Worm (Caenorhabditis elegans): ENCODE data around the gene R10D12.1.

DNA sequence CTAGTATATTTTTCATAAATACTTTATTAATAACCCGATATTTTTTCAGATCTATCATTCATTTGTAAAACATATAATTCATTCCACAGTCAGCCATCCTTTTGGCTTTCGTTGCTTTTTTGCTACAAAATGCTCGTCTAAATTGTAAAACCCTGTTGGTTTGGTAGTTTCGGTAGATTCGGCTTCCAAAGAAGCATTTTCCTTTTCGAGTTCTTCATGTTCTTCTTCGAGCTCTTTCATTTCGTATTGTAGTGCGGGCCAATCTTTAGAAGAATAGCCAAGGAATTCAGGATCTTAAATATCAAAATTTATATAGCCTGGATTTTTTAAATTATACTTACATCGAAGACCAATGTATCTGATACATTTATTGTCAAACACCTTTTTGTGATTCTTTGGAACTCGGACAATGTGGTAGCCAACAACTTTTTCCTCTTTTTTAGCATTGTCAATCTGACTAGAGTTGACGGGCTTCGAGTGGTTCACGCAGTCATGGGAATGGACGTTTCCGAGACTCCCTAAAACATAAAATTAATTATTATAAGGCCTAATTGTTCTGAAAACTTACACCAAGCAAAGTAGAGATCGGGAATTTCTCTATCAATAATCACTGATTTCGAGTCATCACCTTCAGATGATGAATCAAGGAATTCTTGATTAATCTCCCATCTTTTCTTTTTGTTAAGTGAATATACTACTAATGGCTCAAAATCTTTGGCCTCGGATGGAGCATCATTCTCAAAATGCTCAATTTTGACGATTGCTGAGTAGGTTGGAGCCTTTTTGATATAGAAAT is 26.1 kb downstream of the R10D12.1 start:
- TF ChIP-seq dao-5 (tag; optimal IDR thresholded peaks at IDR 0.05) (no peak), him-1 (tag; optimal IDR thresholded peaks at IDR 0.05) (no peak), W03F9.2 (tag; optimal IDR thresholded peaks at IDR 0.05) (no peak)

Data from whole organism, L4/young adult.